Fruit fly (Drosophila melanogaster): Measurements from ENCODE around the gene CG4887.

dm6 chr2L:1124265-1124664, 48.5 kb upstream of the CG4887 start:
- no peak for TF ChIP-seq CG34422 (GFP tag; IDR thresholded peaks at IDR 0.05)
- TF ChIP-seq MESR4 (GFP tag; optimal IDR thresholded peaks at IDR 0.05), result no peak
- no peak for TF ChIP-seq Meics (GFP tag; optimal IDR thresholded peaks at IDR 0.05)
- no peak for TF ChIP-seq Nf-YC (tag; optimal IDR thresholded peaks at IDR 0.05)
- TF ChIP-seq wek (GFP tag; optimal IDR thresholded peaks at IDR 0.05), result no peak
- no peak for TF ChIP-seq CG18764 (GFP tag; optimal IDR thresholded peaks at IDR 0.05)
- TF ChIP-seq Gsc (GFP tag; IDR thresholded peaks at IDR 0.05), result no peak
- TF ChIP-seq vnd (GFP tag; IDR thresholded peaks at IDR 0.05; ENCODE audit: partially characterized antibody), result 0 out of 3 replicates have a peak, but pooled peaks have one; percentile 22
- TF ChIP-seq CG10267 (tag; optimal IDR thresholded peaks at IDR 0.05), result no peak
- no peak for TF ChIP-seq Dll (GFP tag; IDR thresholded peaks at IDR 0.05; ENCODE audit: partially characterized antibody)
- no peak for TF ChIP-seq sc (optimal IDR thresholded peaks at IDR 0.05)
- TF ChIP-seq sc (GFP tag; optimal IDR thresholded peaks at IDR 0.05), result no peak
- TF ChIP-seq Hmx (GFP tag; optimal IDR thresholded peaks at IDR 0.05), result no peak
- no peak for TF ChIP-seq Fer2 (tag; optimal IDR thresholded peaks at IDR 0.05)
- no peak for TF ChIP-seq H15 (GFP tag; IDR thresholded peaks at IDR 0.05)
